Fruit fly (Drosophila melanogaster): ENCODE results near the gene kairos.

dm6 chrX:18282381-18282813, 73.6 kb downstream of the kairos start:
- TF ChIP-seq h (GFP tag; optimal IDR thresholded peaks at IDR 0.05): peak; percentile 89
- no peak for TF ChIP-seq psq (GFP tag; optimal IDR thresholded peaks at IDR 0.05)
- no peak for TF ChIP-seq rgr (GFP tag; optimal IDR thresholded peaks at IDR 0.05)
- no peak for TF ChIP-seq Abd-B (GFP tag; optimal IDR thresholded peaks at IDR 0.05)
- no peak for TF ChIP-seq Myc (optimal IDR thresholded peaks at IDR 0.05)
- no peak for TF ChIP-seq dl (GFP tag; optimal IDR thresholded peaks at IDR 0.05; ENCODE audit: insufficient read depth in 1 of 2, partially characterized antibody in 2 of 2)
- no peak for TF ChIP-seq usp (GFP tag; optimal IDR thresholded peaks at IDR 0.05)
- no peak for TF ChIP-seq GATAd (GFP tag; optimal IDR thresholded peaks at IDR 0.05)

All from whole organism, wandering third instar larva.